Fruit fly (Drosophila melanogaster) whole organism, embryonic: Measurements from ENCODE around the gene CG42488.

ENCODE experiments used
- Bgb ChIP-seq: fragments of 200-800 bp; sonication (Bioruptor generic); IDR thresholded peaks from 2 replicates; pipeline ENCODE4 v1.3.6; 2022; ENCODE audit warnings: missing biosample characterization, missing genetic modification characterization; ENCODE audit not compliant: partially characterized antibody
- CG10543 ChIP-seq: fragments of 200-800 bp; sonication (Bioruptor generic); optimal IDR thresholded peaks from 3 replicates; lab custom pipeline; 2017; ENCODE audit warnings: missing biosample characterization, mild to moderate bottlenecking, missing genetic modification characterization, moderate library complexity
- CG11504 ChIP-seq: fragments of 200-800 bp; sonication (Bioruptor generic); optimal IDR thresholded peaks from 3 replicates; lab custom pipeline; 2019; ENCODE audit warnings: missing biosample characterization, mild to moderate bottlenecking, missing genetic modification characterization, moderate library complexity
- CG12659 ChIP-seq: fragments of 200-800 bp; sonication (Bioruptor generic); optimal IDR thresholded peaks from 3 replicates; lab custom pipeline; 2017; ENCODE audit warnings: mild to moderate bottlenecking, missing biosample characterization, missing genetic modification reagents, missing genetic modification characterization
- CG15011 ChIP-seq: fragments of 200-800 bp; sonication (Bioruptor generic); optimal IDR thresholded peaks from 3 replicates; lab custom pipeline; 2018; ENCODE audit warnings: missing biosample characterization, mild to moderate bottlenecking, missing genetic modification characterization
- CG15073 ChIP-seq: fragments of 200-800 bp; sonication (Bioruptor generic); optimal IDR thresholded peaks from 2 replicates; lab custom pipeline; 2016; ENCODE audit warnings: missing biosample characterization, missing genetic modification characterization
- CG16815 ChIP-seq: fragments of 200-800 bp; sonication (Bioruptor generic); optimal IDR thresholded peaks from 3 replicates; lab custom pipeline; 2017; ENCODE audit warnings: missing biosample characterization, mild to moderate bottlenecking, missing genetic modification characterization
- CG1792 ChIP-seq: fragments of 200-800 bp; sonication (Bioruptor generic); optimal IDR thresholded peaks from 2 replicates; lab custom pipeline; 2016; ENCODE audit warnings: missing biosample characterization, missing genetic modification characterization
- CG18476 ChIP-seq: fragments of 200-800 bp; sonication (Bioruptor generic); optimal IDR thresholded peaks from 2 replicates; lab custom pipeline; 2016; ENCODE audit warnings: missing biosample characterization, mild to moderate bottlenecking, missing genetic modification characterization
- CG2129 ChIP-seq: fragments of 200-800 bp; sonication (Bioruptor generic); IDR thresholded peaks from 2 replicates; pipeline ENCODE4 v1.3.6; 2022; ENCODE audit warnings: missing biosample characterization, missing genetic modification characterization; ENCODE audit not compliant: partially characterized antibody
- CG2889 ChIP-seq: fragments of 200-800 bp; sonication (Bioruptor generic); IDR thresholded peaks from 3 replicates; pipeline ENCODE4 v1.3.6; 2022; ENCODE audit warnings: missing biosample characterization, missing genetic modification characterization
- CG30020 ChIP-seq: fragments of 200-800 bp; optimal IDR thresholded peaks from 2 replicates; lab custom pipeline; 2019; ENCODE audit warnings: missing biosample characterization, mild to moderate bottlenecking, missing genetic modification characterization, moderate library complexity
- CG31224 ChIP-seq: fragments of 200-800 bp; sonication (Bioruptor generic); IDR thresholded peaks from 2 replicates; pipeline ENCODE4 v1.3.6; 2022; ENCODE audit warnings: missing biosample characterization, missing genetic modification characterization
- CG31441 ChIP-seq: fragments of 200-800 bp; sonication (Bioruptor generic); IDR thresholded peaks from 2 replicates; pipeline ENCODE4 v1.3.6; 2022; ENCODE audit warnings: missing biosample characterization, missing genetic modification characterization
- CG4360 ChIP-seq: fragments of 200-800 bp; sonication (Bioruptor generic); IDR thresholded peaks from 2 replicates; pipeline ENCODE4 v1.3.6; 2022; ENCODE audit warnings: missing biosample characterization, missing genetic modification characterization
- CG4404 ChIP-seq: fragments of 200-800 bp; sonication (Bioruptor generic); IDR thresholded peaks from 2 replicates; pipeline ENCODE4 v1.3.6; 2022; ENCODE audit warnings: missing biosample characterization, missing genetic modification characterization
- CG4854 ChIP-seq: fragments of 200-800 bp; sonication (Bioruptor generic); optimal IDR thresholded peaks from 2 replicates; lab custom pipeline; 2016; ENCODE audit warnings: missing biosample characterization, missing genetic modification characterization, inconsistent platforms
- CG6272 ChIP-seq: fragments of 200-800 bp; sonication (Bioruptor generic); IDR thresholded peaks from 2 replicates; pipeline ENCODE4 v1.3.6; 2022; ENCODE audit warnings: missing biosample characterization, missing genetic modification characterization
- CG6689 ChIP-seq: fragments of 200-800 bp; sonication (Bioruptor generic); IDR thresholded peaks from 2 replicates; pipeline ENCODE4 v1.3.6; 2022; ENCODE audit warnings: missing biosample characterization, missing genetic modification characterization
- CG6813 ChIP-seq: fragments of 200-800 bp; sonication (Bioruptor generic); optimal IDR thresholded peaks from 2 replicates; lab custom pipeline; 2017; ENCODE audit warnings: missing biosample characterization, missing genetic modification characterization, mild to moderate bottlenecking, moderate library complexity, missing genetic modification reagents
- CG7372 ChIP-seq: fragments of 200-800 bp; sonication (Bioruptor generic); IDR thresholded peaks from 2 replicates; pipeline ENCODE4 v1.3.6; 2022; ENCODE audit warnings: missing biosample characterization, missing genetic modification characterization
- CG8290 ChIP-seq, 3 experiments: fragments of 200-800 bp; sonication (Bioruptor generic); optimal IDR thresholded peaks; 2 replicates each; lab custom pipeline; 2016 to 2019; ENCODE audit warnings: missing biosample characterization in 3 of 3, missing genetic modification characterization in 3 of 3, mild to moderate bottlenecking in 2 of 3, moderate library complexity in 1 of 3
- Dad ChIP-seq: fragments of 200-800 bp; sonication (Bioruptor generic); optimal IDR thresholded peaks from 3 replicates; lab custom pipeline; 2016; ENCODE audit warnings: missing biosample characterization, missing genetic modification characterization
- Eip74EF ChIP-seq, 2 experiments: fragments of 200-800 bp in 1 of 2; fragments of >200 bp in 1 of 2; sonication (Bioruptor generic) in 1 of 2; optimal IDR thresholded peaks; 2 replicates each; lab custom pipeline; 2017 to 2019; ENCODE audit warnings: missing biosample characterization in 2 of 2, missing genetic modification characterization in 2 of 2, mild to moderate bottlenecking in 1 of 2, moderate library complexity in 1 of 2
- HHEX ChIP-seq: fragments of 200-800 bp; sonication (Bioruptor generic); optimal IDR thresholded peaks from 3 replicates; lab custom pipeline; 2017; ENCODE audit warnings: missing biosample characterization, mild to moderate bottlenecking, missing genetic modification characterization, missing genetic modification reagents
- Hmx ChIP-seq: fragments of 200-800 bp; sonication (Bioruptor generic); optimal IDR thresholded peaks from 2 replicates; lab custom pipeline; 2016; ENCODE audit warnings: missing biosample characterization, missing genetic modification characterization
- Hr78 ChIP-seq, 2 experiments: fragments of 200-800 bp in 1 of 2; fragments of >200 bp in 1 of 2; sonication (Bioruptor generic) in 1 of 2; optimal IDR thresholded peaks; 2 replicates each; lab custom pipeline; 2017 to 2019; ENCODE audit warnings: missing biosample characterization in 2 of 2, missing genetic modification characterization in 2 of 2, mild to moderate bottlenecking in 1 of 2, moderate library complexity in 1 of 2
- Lim3 ChIP-seq: fragments of 200-800 bp; sonication (Bioruptor generic); IDR thresholded peaks from 2 replicates; pipeline ENCODE4 v1.3.6; 2022; ENCODE audit warnings: missing biosample characterization, missing genetic modification characterization
- NK7.1 ChIP-seq: fragments of 200-800 bp; sonication (Bioruptor generic); optimal IDR thresholded peaks from 3 replicates; lab custom pipeline; 2016; ENCODE audit warnings: missing biosample characterization, missing genetic modification characterization
- Oli ChIP-seq: fragments of 200-800 bp; sonication (Bioruptor generic); optimal IDR thresholded peaks from 2 replicates; lab custom pipeline; 2018; ENCODE audit warnings: missing biosample characterization, mild to moderate bottlenecking, missing genetic modification characterization, moderate library complexity
- Opbp ChIP-seq: fragments of 200-800 bp; sonication (Bioruptor generic); IDR thresholded peaks from 3 replicates; pipeline ENCODE4 v1.3.6; 2022; ENCODE audit warnings: missing biosample characterization, missing genetic modification characterization; ENCODE audit not compliant: partially characterized antibody
- ash1 ChIP-seq: fragments of 200-800 bp; sonication (Bioruptor generic); optimal IDR thresholded peaks from 2 replicates; lab custom pipeline; 2018; ENCODE audit warnings: missing biosample characterization, mild to moderate bottlenecking, missing genetic modification characterization
- dpn ChIP-seq, 2 experiments: fragments of 200-800 bp; sonication (Bioruptor generic); optimal IDR thresholded peaks; 3 replicates each; lab custom pipeline; 2016; ENCODE audit warnings: missing biosample characterization in 2 of 2, missing genetic modification characterization in 2 of 2
- dysf ChIP-seq: fragments of 200-800 bp; sonication (Bioruptor generic); IDR thresholded peaks from 3 replicates; pipeline ENCODE4 v1.3.6; 2022; ENCODE audit warnings: missing biosample characterization, missing genetic modification characterization
- gem ChIP-seq: fragments of 200-800 bp; sonication (Bioruptor generic); optimal IDR thresholded peaks from 2 replicates; lab custom pipeline; 2019; ENCODE audit warnings: missing biosample characterization, mild to moderate bottlenecking, missing genetic modification characterization, moderate library complexity
- gt ChIP-seq: fragments of 200-800 bp; sonication (Bioruptor generic); IDR thresholded peaks from 2 replicates; pipeline ENCODE4 v1.3.6; 2022; ENCODE audit warnings: missing biosample characterization, missing genetic modification characterization
- hb ChIP-seq: fragments of 200-800 bp; sonication (Bioruptor generic); IDR thresholded peaks from 3 replicates; pipeline ENCODE4 v1.3.6; 2022; ENCODE audit warnings: missing biosample characterization, missing genetic modification characterization; ENCODE audit not compliant: partially characterized antibody
- pho ChIP-seq: fragments of 200-800 bp; sonication (Bioruptor generic); optimal IDR thresholded peaks from 2 replicates; lab custom pipeline; 2016; ENCODE audit warnings: missing biosample characterization, missing genetic modification characterization
- pros ChIP-seq: fragments of 200-800 bp; sonication (Bioruptor generic); optimal IDR thresholded peaks from 3 replicates; lab custom pipeline; 2019; ENCODE audit warnings: missing biosample characterization, mild to moderate bottlenecking, missing genetic modification characterization, moderate library complexity
- pum ChIP-seq: fragments of 200-800 bp; sonication (Bioruptor generic); optimal IDR thresholded peaks from 2 replicates; lab custom pipeline; 2016; ENCODE audit warnings: missing biosample characterization, missing genetic modification characterization
- pzg ChIP-seq: fragments of 200-800 bp; sonication (Bioruptor generic); optimal IDR thresholded peaks from 3 replicates; lab custom pipeline; 2018; ENCODE audit warnings: missing biosample characterization, mild to moderate bottlenecking, missing genetic modification characterization, moderate library complexity
- repo ChIP-seq: fragments of 200-800 bp; sonication (Bioruptor generic); optimal IDR thresholded peaks from 2 replicates; lab custom pipeline; 2016; ENCODE audit warnings: missing biosample characterization, missing genetic modification characterization
- seq ChIP-seq: fragments of 200-800 bp; sonication (Bioruptor generic); IDR thresholded peaks from 2 replicates; pipeline ENCODE4 v1.3.6; 2022; ENCODE audit warnings: missing biosample characterization, missing genetic modification characterization
- shn ChIP-seq: fragments of 200-800 bp; sonication (Bioruptor generic); optimal IDR thresholded peaks from 3 replicates; lab custom pipeline; 2016; ENCODE audit warnings: missing biosample characterization, missing genetic modification characterization
- slbo ChIP-seq: fragments of 200-800 bp; sonication (Bioruptor generic); IDR thresholded peaks from 2 replicates; pipeline ENCODE4 v1.3.6; 2022; ENCODE audit warnings: missing biosample characterization, missing genetic modification characterization
- so ChIP-seq: fragments of 200-800 bp; sonication (Bioruptor generic); IDR thresholded peaks from 3 replicates; pipeline ENCODE4 v1.3.6; 2022; ENCODE audit warnings: missing biosample characterization, missing genetic modification characterization
- sqz ChIP-seq: fragments of 200-800 bp; sonication (Bioruptor generic); optimal IDR thresholded peaks from 3 replicates; lab custom pipeline; 2018; ENCODE audit warnings: missing biosample characterization, mild to moderate bottlenecking, missing genetic modification characterization
- trh ChIP-seq: fragments of 200-800 bp; sonication (Bioruptor generic); optimal IDR thresholded peaks from 2 replicates; lab custom pipeline; 2016; ENCODE audit warnings: missing biosample characterization, missing genetic modification characterization
- zfh2 ChIP-seq: fragments of 200-800 bp; sonication (Bioruptor generic); optimal IDR thresholded peaks from 2 replicates; lab custom pipeline; 2016; ENCODE audit warnings: missing biosample characterization, missing genetic modification characterization

CG42488 gene

dm6 chr3R:25531905-25532387 is 49.0 kb downstream of the CG42488 start (continued):
- TF ChIP-seq CG15073 (GFP tag; lab: Kevin White, UChicago) (no peak), CG15011 (GFP tag; lab: Kevin White, UChicago) (peak; percentile 1), CG2129 (GFP tag; lab: Robert Waterston, UW) (no peak), CG30020 (tag; lab: Kevin White, UChicago) (no peak), CG4360 (GFP tag; lab: Robert Waterston, UW) (peak; percentile 49; the same call in 1 of the 2 replicates), CG10543 (GFP tag; lab: Kevin White, UChicago) (no peak), pum (GFP tag; lab: Kevin White, UChicago) (no peak), CG7372 (GFP tag; lab: Robert Waterston, UW) (peak; percentile 50; the same call in 1 of the 2 replicates), repo (GFP tag; lab: Kevin White, UChicago) (no peak), gt (GFP tag; lab: Robert Waterston, UW) (no peak), CG4404 (GFP tag; lab: Robert Waterston, UW) (peak; percentile 29; the same call in 1 of the 2 replicates), sqz (GFP tag; lab: Kevin White, UChicago) (peak; percentile 12), CG11504 (tag; lab: Kevin White, UChicago) (peak; percentile 38), trh (GFP tag; lab: Kevin White, UChicago) (no peak), pzg (GFP tag; lab: Kevin White, UChicago) (no peak), Hmx (GFP tag; lab: Kevin White, UChicago) (no peak), pros (GFP tag; lab: Kevin White, UChicago) (no peak), Oli (tag; lab: Kevin White, UChicago) (peak; percentile 25), CG6272 (GFP tag; lab: Robert Waterston, UW) (no peak), CG1792 (GFP tag; lab: Kevin White, UChicago) (peak; percentile 11), hb (GFP tag; lab: Robert Waterston, UW) (0 out of 3 replicates have a peak, but pooled peaks have one; percentile 50), gem (peak; percentile 49), pho (GFP tag; lab: Kevin White, UChicago) (no peak), CG12659 (GFP tag; lab: Kevin White, UChicago) (no peak), Eip74EF (GFP tag; optimal IDR thresholded peaks at IDR 0.05; lab: Kevin White, UChicago) (peak in 1 of 2 experiments; percentile 35), CG31441 (peak; percentile 16; the same call in 1 of the 2 replicates), zfh2 (GFP tag; lab: Kevin White, UChicago) (peak; percentile 4), CG8290 (GFP tag; optimal IDR thresholded peaks at IDR 0.05; lab: Kevin White, UChicago) (no peak), CG8290 (tag; optimal IDR thresholded peaks at IDR 0.05; lab: Kevin White, UChicago) (peak in 1 of 2 experiments; percentile 1), CG6689 (peak; percentile 39), Lim3 (GFP tag; lab: Robert Waterston, UW) (0 out of 2 replicates have a peak, but pooled peaks have one; percentile 25), slbo (no peak; the same call in 1 of the 2 replicates), HHEX (GFP tag; lab: Kevin White, UChicago) (no peak), Hr78 (GFP tag; optimal IDR thresholded peaks at IDR 0.05; lab: Kevin White, UChicago) (no peak), dysf (peak; percentile 71), Bgb (GFP tag; lab: Robert Waterston, UW) (no peak), Opbp (GFP tag; lab: Robert Waterston, UW) (no peak), so (GFP tag; lab: Robert Waterston, UW) (no peak), CG16815 (no peak), NK7.1 (GFP tag; lab: Kevin White, UChicago) (no peak), CG18476 (no peak), ash1 (no peak), CG31224 (GFP tag; lab: Robert Waterston, UW) (no peak), CG4854 (GFP tag; lab: Kevin White, UChicago) (peak; percentile 11), shn (GFP tag; lab: Kevin White, UChicago) (no peak), Dad (no peak), CG2889 (GFP tag; lab: Robert Waterston, UW) (no peak), seq (GFP tag; lab: Robert Waterston, UW) (peak; percentile 44; the same call in 1 of the 2 replicates), dpn (GFP tag; optimal IDR thresholded peaks at IDR 0.05; lab: Kevin White, UChicago) (peak in 1 of 2 experiments; percentile 13), CG6813 (GFP tag; lab: Kevin White, UChicago) (peak; percentile 22)
